Fruit fly (Drosophila melanogaster) whole organism, embryonic: ENCODE data around the gene COX6B.

ENCODE experiments used
- CG10366 ChIP-seq: fragments of 200-800 bp; sonication (Bioruptor generic); IDR thresholded peaks from 2 replicates; pipeline ENCODE4 v1.3.6; 2022; ENCODE audit warnings: missing biosample characterization, missing genetic modification characterization
- CG10462 ChIP-seq: fragments of 200-800 bp; sonication (Bioruptor generic); optimal IDR thresholded peaks from 2 replicates; lab custom pipeline; 2016; ENCODE audit warnings: missing biosample characterization, missing genetic modification characterization
- CG11398 ChIP-seq: fragments of 200-800 bp; sonication (Bioruptor generic); optimal IDR thresholded peaks from 2 replicates; lab custom pipeline; 2016; ENCODE audit warnings: missing biosample characterization, missing genetic modification characterization
- CG13424 ChIP-seq: fragments of 200-800 bp; sonication (Bioruptor generic); optimal IDR thresholded peaks from 2 replicates; lab custom pipeline; 2019; ENCODE audit warnings: missing biosample characterization, mild to moderate bottlenecking, missing genetic modification characterization, moderate library complexity
- CG13894 ChIP-seq: fragments of 200-800 bp; sonication (Bioruptor generic); optimal IDR thresholded peaks from 3 replicates; lab custom pipeline; 2018; ENCODE audit warnings: missing biosample characterization, mild to moderate bottlenecking, missing genetic modification characterization, moderate library complexity
- CG14441 ChIP-seq: fragments of 200-800 bp; sonication (Bioruptor generic); IDR thresholded peaks from 2 replicates; pipeline ENCODE4 v1.3.6; 2022; ENCODE audit warnings: missing biosample characterization, missing genetic modification characterization
- CG14667 ChIP-seq: fragments of 200-800 bp; sonication (Bioruptor generic); IDR thresholded peaks from 2 replicates; pipeline ENCODE4 v1.3.6; 2022; ENCODE audit warnings: missing biosample characterization, missing genetic modification characterization
- CG15269 ChIP-seq: fragments of 200-800 bp; sonication (Bioruptor generic); optimal IDR thresholded peaks from 2 replicates; lab custom pipeline; 2018; ENCODE audit warnings: missing biosample characterization, mild to moderate bottlenecking, missing genetic modification characterization, moderate library complexity
- CG1529 ChIP-seq: fragments of 200-800 bp; sonication (Bioruptor generic); optimal IDR thresholded peaks from 3 replicates; lab custom pipeline; 2018; ENCODE audit warnings: missing biosample characterization, missing genetic modification characterization
- CG1603 ChIP-seq: fragments of 200-800 bp; sonication (Bioruptor generic); optimal IDR thresholded peaks from 2 replicates; lab custom pipeline; 2019; ENCODE audit warnings: missing biosample characterization, mild to moderate bottlenecking, missing genetic modification characterization, moderate library complexity
- CG18011 ChIP-seq: fragments of 200-800 bp; sonication (Bioruptor generic); optimal IDR thresholded peaks from 2 replicates; lab custom pipeline; 2017; ENCODE audit warnings: missing biosample characterization, missing genetic modification characterization, mild to moderate bottlenecking, moderate library complexity, missing genotype
- CG6689 ChIP-seq: fragments of 200-800 bp; sonication (Bioruptor generic); IDR thresholded peaks from 2 replicates; pipeline ENCODE4 v1.3.6; 2022; ENCODE audit warnings: missing biosample characterization, missing genetic modification characterization
- CG8765 ChIP-seq: fragments of 200-800 bp; sonication (Bioruptor generic); IDR thresholded peaks from 2 replicates; pipeline ENCODE4 v1.3.6; 2022; ENCODE audit warnings: missing biosample characterization, missing genetic modification characterization
- CG8944 ChIP-seq: fragments of 200-800 bp; sonication (Bioruptor generic); optimal IDR thresholded peaks from 3 replicates; lab custom pipeline; 2016; ENCODE audit warnings: missing biosample characterization, missing genetic modification characterization
- CG9437 ChIP-seq: fragments of 200-800 bp; sonication (Bioruptor generic); optimal IDR thresholded peaks from 2 replicates; lab custom pipeline; 2018; ENCODE audit warnings: missing biosample characterization, mild to moderate bottlenecking, missing genetic modification characterization
- CHES-1-like ChIP-seq: fragments of 200-800 bp; sonication (Bioruptor generic); optimal IDR thresholded peaks from 2 replicates; lab custom pipeline; 2016; ENCODE audit warnings: missing biosample characterization, missing genetic modification characterization
- Doc3 ChIP-seq: fragments of 200-800 bp; sonication (Bioruptor generic); IDR thresholded peaks from 3 replicates; pipeline ENCODE4 v1.3.6; 2022; ENCODE audit warnings: missing biosample characterization, missing genetic modification characterization; ENCODE audit not compliant: partially characterized antibody
- Dref ChIP-seq: fragments of 200-800 bp; sonication (Bioruptor generic); IDR thresholded peaks from 2 replicates; pipeline ENCODE4 v1.3.6; 2022; ENCODE audit warnings: missing biosample characterization, missing genetic modification characterization
- Fer1 ChIP-seq: fragments of 200-800 bp; sonication (Bioruptor generic); optimal IDR thresholded peaks from 2 replicates; lab custom pipeline; 2017; ENCODE audit warnings: missing biosample characterization, mild to moderate bottlenecking, missing genetic modification characterization
- Fer2 ChIP-seq: fragments of 200-800 bp; sonication (Bioruptor generic); optimal IDR thresholded peaks from 2 replicates; lab custom pipeline; 2018; ENCODE audit warnings: missing biosample characterization, mild to moderate bottlenecking, missing genetic modification characterization, moderate library complexity
- H2.0 ChIP-seq: fragments of 200-800 bp; sonication (Bioruptor generic); IDR thresholded peaks from 2 replicates; pipeline ENCODE4 v1.3.6; 2022; ENCODE audit warnings: missing biosample characterization, missing genetic modification characterization
- Hand ChIP-seq: fragments of 200-800 bp; sonication (Bioruptor generic); optimal IDR thresholded peaks from 2 replicates; lab custom pipeline; 2017; ENCODE audit warnings: mild to moderate bottlenecking, missing biosample characterization, missing genetic modification reagents, missing genetic modification characterization
- Hmr ChIP-seq: fragments of 200-800 bp; sonication (Bioruptor generic); optimal IDR thresholded peaks from 3 replicates; lab custom pipeline; 2017; ENCODE audit warnings: mild to moderate bottlenecking, missing biosample characterization, missing genetic modification reagents, missing genetic modification characterization
- Max ChIP-seq: fragments of 200-800 bp; sonication (Bioruptor generic); optimal IDR thresholded peaks from 2 replicates; lab custom pipeline; 2016; ENCODE audit warnings: missing biosample characterization, mild to moderate bottlenecking, missing genetic modification characterization
- NK7.1 ChIP-seq: fragments of 200-800 bp; sonication (Bioruptor generic); optimal IDR thresholded peaks from 3 replicates; lab custom pipeline; 2016; ENCODE audit warnings: missing biosample characterization, missing genetic modification characterization
- NfI ChIP-seq: fragments of 200-800 bp; sonication (Bioruptor generic); optimal IDR thresholded peaks from 3 replicates; lab custom pipeline; 2018; ENCODE audit warnings: missing biosample characterization, mild to moderate bottlenecking, missing genetic modification characterization, moderate library complexity
- Opbp ChIP-seq: fragments of 200-800 bp; sonication (Bioruptor generic); IDR thresholded peaks from 3 replicates; pipeline ENCODE4 v1.3.6; 2022; ENCODE audit warnings: missing biosample characterization, missing genetic modification characterization; ENCODE audit not compliant: partially characterized antibody
- Sox100B ChIP-seq: fragments of 200-800 bp; sonication (Bioruptor generic); optimal IDR thresholded peaks from 3 replicates; lab custom pipeline; 2018; ENCODE audit warnings: missing biosample characterization, mild to moderate bottlenecking, missing genetic modification characterization
- ara ChIP-seq: fragments of 200-800 bp; sonication (Bioruptor generic); IDR thresholded peaks from 2 replicates; pipeline ENCODE4 v1.3.6; 2022; ENCODE audit warnings: missing biosample characterization, missing genetic modification characterization
- az2 ChIP-seq: fragments of 200-800 bp; sonication (Bioruptor generic); optimal IDR thresholded peaks from 3 replicates; lab custom pipeline; 2016; ENCODE audit warnings: missing biosample characterization, missing genetic modification characterization
- bsh ChIP-seq, 2 experiments: fragments of 200-800 bp; sonication (Bioruptor generic); optimal IDR thresholded peaks; 2 replicates each; lab custom pipeline; 2017 to 2018; ENCODE audit warnings: mild to moderate bottlenecking in 2 of 2, missing biosample characterization in 2 of 2, missing genetic modification characterization in 2 of 2, moderate library complexity in 1 of 2
- chinmo ChIP-seq: fragments of 200-800 bp; sonication (Bioruptor generic); IDR thresholded peaks from 4 replicates; pipeline ENCODE4 v1.3.6; 2022; ENCODE audit warnings: missing biosample characterization, missing genetic modification characterization; ENCODE audit not compliant: partially characterized antibody
- dimm ChIP-seq: fragments of 200-800 bp; sonication (Bioruptor generic); IDR thresholded peaks from 2 replicates; pipeline ENCODE4 v1.3.6; 2022; ENCODE audit warnings: missing biosample characterization, missing genetic modification characterization
- dm ChIP-seq: fragments of 200-800 bp; sonication (Bioruptor generic); optimal IDR thresholded peaks from 3 replicates; lab custom pipeline; 2016; ENCODE audit warnings: missing biosample characterization, missing genetic modification characterization
- en ChIP-seq: fragments of 200-800 bp; sonication (Bioruptor generic); optimal IDR thresholded peaks from 2 replicates; lab custom pipeline; 2016; ENCODE audit warnings: missing biosample characterization, missing genetic modification characterization
- fd96Cb ChIP-seq: fragments of 200-800 bp; sonication (Bioruptor generic); optimal IDR thresholded peaks from 2 replicates; lab custom pipeline; 2018; ENCODE audit warnings: missing biosample characterization, mild to moderate bottlenecking, missing genetic modification characterization, moderate library complexity
- her ChIP-seq: fragments of 200-800 bp; sonication (Bioruptor generic); optimal IDR thresholded peaks from 2 replicates; lab custom pipeline; 2016; ENCODE audit warnings: missing biosample characterization, missing genetic modification characterization
- hth ChIP-seq: fragments of >200 bp; optimal IDR thresholded peaks from 2 replicates; lab custom pipeline; 2017; ENCODE audit warnings: inconsistent platforms
- ken ChIP-seq: fragments of 200-800 bp; sonication (Bioruptor generic); IDR thresholded peaks from 3 replicates; pipeline ENCODE4 v1.3.6; 2022; ENCODE audit warnings: missing biosample characterization, missing genetic modification characterization
- knrl ChIP-seq: fragments of 200-800 bp; sonication (Bioruptor generic); IDR thresholded peaks from 3 replicates; pipeline ENCODE4 v1.3.6; 2022; ENCODE audit warnings: missing biosample characterization, missing genetic modification characterization; ENCODE audit not compliant: partially characterized antibody
- lola ChIP-seq, 3 experiments: fragments of >200 bp in 2 of 3; fragments of 200-800 bp in 1 of 3; sonication (Bioruptor generic) in 1 of 3; optimal IDR thresholded peaks; 2 replicates each; lab custom pipeline; 2017 to 2019; ENCODE audit warnings: missing biosample characterization in 3 of 3, missing genetic modification characterization in 3 of 3, mild to moderate bottlenecking in 1 of 3, moderate library complexity in 1 of 3
- mam ChIP-seq: fragments of 200-800 bp; sonication (Bioruptor generic); optimal IDR thresholded peaks from 3 replicates; lab custom pipeline; 2016; ENCODE audit warnings: missing biosample characterization, missing genetic modification characterization
- nerfin-1 ChIP-seq: fragments of 200-800 bp; sonication (Bioruptor generic); optimal IDR thresholded peaks from 3 replicates; lab custom pipeline; 2019; ENCODE audit warnings: missing biosample characterization, mild to moderate bottlenecking, missing genetic modification characterization, moderate library complexity
- pfk ChIP-seq: fragments of 200-800 bp; sonication (Bioruptor generic); optimal IDR thresholded peaks from 2 replicates; lab custom pipeline; 2018; ENCODE audit warnings: missing biosample characterization, mild to moderate bottlenecking, missing genetic modification characterization, moderate library complexity
- pros ChIP-seq: fragments of 200-800 bp; sonication (Bioruptor generic); optimal IDR thresholded peaks from 3 replicates; lab custom pipeline; 2019; ENCODE audit warnings: missing biosample characterization, mild to moderate bottlenecking, missing genetic modification characterization, moderate library complexity
- pzg ChIP-seq: fragments of 200-800 bp; sonication (Bioruptor generic); optimal IDR thresholded peaks from 3 replicates; lab custom pipeline; 2018; ENCODE audit warnings: missing biosample characterization, mild to moderate bottlenecking, missing genetic modification characterization, moderate library complexity
- sqz ChIP-seq: fragments of 200-800 bp; sonication (Bioruptor generic); optimal IDR thresholded peaks from 3 replicates; lab custom pipeline; 2018; ENCODE audit warnings: missing biosample characterization, mild to moderate bottlenecking, missing genetic modification characterization
- unpg ChIP-seq: fragments of 200-800 bp; sonication (Bioruptor generic); optimal IDR thresholded peaks from 3 replicates; lab custom pipeline; 2018; ENCODE audit warnings: missing biosample characterization, mild to moderate bottlenecking, missing genetic modification characterization, moderate library complexity

The COX6B gene

dm6 chrX:19692951-19693698 is 51.0 kb downstream of the COX6B start, which contains the start of gene Mer (continued):
- peak; percentile 70 for TF ChIP-seq CG1529 (GFP tag; lab: Kevin White, UChicago)
- TF ChIP-seq ara, result peak; percentile 78
- peak; percentile 80 for TF ChIP-seq CHES-1-like (GFP tag; lab: Kevin White, UChicago)
- no peak for TF ChIP-seq Opbp
- TF ChIP-seq ken (GFP tag; lab: Robert Waterston, UW), result peak; percentile 76
- TF ChIP-seq lola (GFP tag; optimal IDR thresholded peaks at IDR 0.05; lab: Kevin White, UChicago), result peak in 1 of 3 experiments; percentile 74
- TF ChIP-seq CG15269 (tag; lab: Kevin White, UChicago), result peak; percentile 86
- TF ChIP-seq pros (GFP tag; lab: Kevin White, UChicago), result no peak
- peak; percentile 76 to 82 for TF ChIP-seq bsh (GFP tag; optimal IDR thresholded peaks at IDR 0.05; lab: Kevin White, UChicago)
- TF ChIP-seq her, result peak; percentile 91
- peak; percentile 52; the same call in 1 of the 2 replicates for TF ChIP-seq CG14667
- peak; percentile 70 for TF ChIP-seq en (GFP tag; lab: Kevin White, UChicago)
- peak; percentile 86 for TF ChIP-seq NfI
- TF ChIP-seq NK7.1, result peak; percentile 79
- TF ChIP-seq Fer1 (GFP tag; lab: Kevin White, UChicago), result peak; percentile 91
- peak; percentile 78 for TF ChIP-seq CG8944 (GFP tag; lab: Kevin White, UChicago)
- TF ChIP-seq H2.0 (GFP tag; lab: Robert Waterston, UW), result peak; percentile 64
- TF ChIP-seq CG18011 (GFP tag; lab: Kevin White, UChicago), result peak; percentile 64
- no peak for TF ChIP-seq sqz (GFP tag; lab: Kevin White, UChicago)
- peak; percentile 37; the same call in 1 of the 2 replicates for TF ChIP-seq dimm (GFP tag; lab: Robert Waterston, UW)
- TF ChIP-seq fd96Cb, result peak; percentile 73
- TF ChIP-seq pfk (GFP tag; lab: Kevin White, UChicago), result peak; percentile 3
- TF ChIP-seq CG13894 (tag; lab: Kevin White, UChicago), result peak; percentile 84
- peak; percentile 33; the same call in 1 of the 2 replicates for TF ChIP-seq CG8765 (GFP tag; lab: Robert Waterston, UW)
- 0 out of 2 replicates have a peak, but pooled peaks have one; percentile 25 for TF ChIP-seq Dref (GFP tag; lab: Robert Waterston, UW)
- TF ChIP-seq nerfin-1, result peak; percentile 73
- TF ChIP-seq CG10462, result peak; percentile 62
- peak; percentile 57 for TF ChIP-seq CG9437
- TF ChIP-seq az2 (GFP tag; lab: Kevin White, UChicago), result peak; percentile 67
- TF ChIP-seq knrl (GFP tag; lab: Robert Waterston, UW), result no peak
- TF ChIP-seq CG14441 (GFP tag; lab: Robert Waterston, UW), result peak; percentile 77
- peak; percentile 35 for TF ChIP-seq Fer2 (tag; lab: Kevin White, UChicago)
- no peak for TF ChIP-seq chinmo (GFP tag; lab: Robert Waterston, UW)
- no peak for TF ChIP-seq Sox100B (GFP tag; lab: Kevin White, UChicago)
- TF ChIP-seq hth (lab: Kevin White, UChicago), result no peak
- peak; percentile 74 for TF ChIP-seq CG6689 (GFP tag; lab: Robert Waterston, UW)
- TF ChIP-seq CG10366 (GFP tag; lab: Robert Waterston, UW), result peak; percentile 73
- TF ChIP-seq mam (GFP tag; lab: Kevin White, UChicago), result peak; percentile 89
- TF ChIP-seq Hmr (GFP tag; lab: Kevin White, UChicago), result peak; percentile 87
- peak; percentile 69 for TF ChIP-seq Max (GFP tag; lab: Kevin White, UChicago)
- TF ChIP-seq dm (GFP tag; lab: Kevin White, UChicago), result peak; percentile 59
- TF ChIP-seq Hand (GFP tag; lab: Kevin White, UChicago), result peak; percentile 80
- peak; percentile 82 for TF ChIP-seq CG13424 (tag; lab: Kevin White, UChicago)
- TF ChIP-seq pzg (GFP tag; lab: Kevin White, UChicago), result peak; percentile 55
- peak; percentile 73 for TF ChIP-seq CG11398 (GFP tag; lab: Kevin White, UChicago)
- peak; percentile 90 for TF ChIP-seq unpg (GFP tag; lab: Kevin White, UChicago)
- TF ChIP-seq CG1603 (tag; lab: Kevin White, UChicago), result peak; percentile 93
- no peak for TF ChIP-seq Doc3 (GFP tag; lab: Robert Waterston, UW)
